Worm (Caenorhabditis elegans): ENCODE results near the gene ZK1127.3.

DNA sequence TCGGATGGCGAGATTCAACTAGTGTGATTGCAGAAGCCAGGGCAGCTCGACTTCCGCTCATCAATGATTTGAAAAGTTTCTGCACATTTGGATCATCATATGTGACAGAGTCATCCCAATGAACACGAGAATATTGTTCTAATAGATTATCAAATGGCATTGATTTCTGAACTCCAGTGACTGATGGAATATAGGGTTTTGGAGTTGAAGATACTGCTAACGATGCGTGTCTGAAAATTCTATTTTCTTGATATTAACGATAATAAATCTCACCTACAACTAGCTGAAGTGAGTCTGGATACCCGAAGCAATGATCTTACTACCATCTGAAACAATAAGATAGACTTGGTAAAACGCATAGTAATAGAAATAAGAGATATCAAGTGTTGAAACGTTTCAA, 45.8 kb downstream of the ZK1127.3 start, which contains the start of gene mmaa-1:
- TF ChIP-seq unc-62 (GFP tag; optimal IDR thresholded peaks at IDR 0.05) (no peak), lin-13 (GFP tag; optimal IDR thresholded peaks at IDR 0.05) (no peak), ceh-16 (tag; optimal IDR thresholded peaks at IDR 0.05) (no peak)

Measured in whole organism, L2 larva.